Fruit fly (Drosophila melanogaster) whole organism, embryonic: ENCODE data around the gene Naa20A.
A peak's percentile ranks its signal among the peaks of the same experiment; 100 is the strongest.

Source experiments
- ATbp ChIP-seq: fragments of 200-800 bp; sonication (Bioruptor generic); optimal IDR thresholded peaks from 2 replicates; lab custom pipeline; 2017; ENCODE audit warnings: missing biosample characterization, mild to moderate bottlenecking, missing genetic modification characterization, missing genetic modification reagents
- Atf6 ChIP-seq: fragments of 200-800 bp; sonication (Bioruptor generic); IDR thresholded peaks from 2 replicates; pipeline ENCODE4 v1.3.6; 2022; ENCODE audit warnings: missing biosample characterization, missing genetic modification characterization
- CG10267 ChIP-seq: fragments of 200-800 bp; sonication (Bioruptor generic); optimal IDR thresholded peaks from 2 replicates; lab custom pipeline; 2018; ENCODE audit warnings: missing biosample characterization, mild to moderate bottlenecking, missing genetic modification characterization, moderate library complexity
- CG10979 ChIP-seq: fragments of 200-800 bp; sonication (Bioruptor generic); optimal IDR thresholded peaks from 2 replicates; lab custom pipeline; 2018; ENCODE audit warnings: missing biosample characterization, mild to moderate bottlenecking, missing genetic modification characterization, moderate library complexity
- CG11723 ChIP-seq: fragments of 200-800 bp; sonication (Bioruptor generic); optimal IDR thresholded peaks from 2 replicates; lab custom pipeline; 2017; ENCODE audit warnings: missing biosample characterization, mild to moderate bottlenecking, missing genetic modification characterization
- CG12659 ChIP-seq: fragments of 200-800 bp; sonication (Bioruptor generic); optimal IDR thresholded peaks from 3 replicates; lab custom pipeline; 2017; ENCODE audit warnings: mild to moderate bottlenecking, missing biosample characterization, missing genetic modification reagents, missing genetic modification characterization
- CG13287 ChIP-seq: fragments of 200-800 bp; sonication (Bioruptor generic); IDR thresholded peaks from 2 replicates; pipeline ENCODE4 v1.3.6; 2022; ENCODE audit warnings: missing biosample characterization, missing genetic modification characterization; ENCODE audit not compliant: partially characterized antibody
- CG15601 ChIP-seq: fragments of 200-800 bp; sonication (Bioruptor generic); optimal IDR thresholded peaks from 3 replicates; lab custom pipeline; 2019; ENCODE audit warnings: missing biosample characterization, mild to moderate bottlenecking, missing genetic modification characterization, moderate library complexity
- CG17328 ChIP-seq: fragments of 200-800 bp; sonication (Bioruptor generic); IDR thresholded peaks from 2 replicates; pipeline ENCODE4 v1.3.6; 2022; ENCODE audit warnings: missing biosample characterization, missing genetic modification characterization
- CG18262 ChIP-seq: fragments of 200-800 bp; optimal IDR thresholded peaks from 3 replicates; lab custom pipeline; 2019; ENCODE audit warnings: missing biosample characterization, mild to moderate bottlenecking, missing genetic modification characterization, moderate library complexity
- CG2712 ChIP-seq: fragments of 200-800 bp; optimal IDR thresholded peaks from 3 replicates; lab custom pipeline; 2019; ENCODE audit warnings: missing biosample characterization, mild to moderate bottlenecking, missing genetic modification characterization, moderate library complexity
- CG2875 ChIP-seq: fragments of 200-800 bp; sonication (Bioruptor generic); optimal IDR thresholded peaks from 2 replicates; lab custom pipeline; 2017; ENCODE audit warnings: missing biosample characterization, mild to moderate bottlenecking, missing genetic modification characterization, missing genetic modification reagents
- CG33557 ChIP-seq: fragments of 200-800 bp; sonication (Bioruptor generic); optimal IDR thresholded peaks from 2 replicates; lab custom pipeline; 2019; ENCODE audit warnings: missing biosample characterization, mild to moderate bottlenecking, missing genetic modification characterization, moderate library complexity
- CG3407 ChIP-seq: fragments of 200-800 bp; sonication (Bioruptor generic); optimal IDR thresholded peaks from 2 replicates; lab custom pipeline; 2018; ENCODE audit warnings: missing biosample characterization, mild to moderate bottlenecking, missing genetic modification characterization
- CG34376 ChIP-seq: fragments of 200-800 bp; sonication (Bioruptor generic); optimal IDR thresholded peaks from 2 replicates; lab custom pipeline; 2018; ENCODE audit warnings: missing biosample characterization, mild to moderate bottlenecking, missing genetic modification characterization
- CG6254 ChIP-seq: fragments of 200-800 bp; sonication (Bioruptor generic); optimal IDR thresholded peaks from 3 replicates; lab custom pipeline; 2017; ENCODE audit warnings: mild to moderate bottlenecking, missing biosample characterization, missing genetic modification reagents, missing genetic modification characterization
- CG6683 ChIP-seq: fragments of 200-800 bp; sonication (Bioruptor generic); optimal IDR thresholded peaks from 2 replicates; lab custom pipeline; 2017; ENCODE audit warnings: missing biosample characterization, mild to moderate bottlenecking, missing genetic modification characterization, missing genetic modification reagents
- CG6689 ChIP-seq: fragments of 200-800 bp; sonication (Bioruptor generic); IDR thresholded peaks from 2 replicates; pipeline ENCODE4 v1.3.6; 2022; ENCODE audit warnings: missing biosample characterization, missing genetic modification characterization
- CG7271 ChIP-seq: fragments of 200-800 bp; sonication (Bioruptor generic); optimal IDR thresholded peaks from 2 replicates; lab custom pipeline; 2018; ENCODE audit warnings: missing biosample characterization, mild to moderate bottlenecking, missing genetic modification characterization, moderate library complexity
- CG8388 ChIP-seq: fragments of 200-800 bp; sonication (Bioruptor generic); optimal IDR thresholded peaks from 2 replicates; lab custom pipeline; 2019; ENCODE audit warnings: missing biosample characterization, mild to moderate bottlenecking, missing genetic modification characterization, moderate library complexity
- CG9727 ChIP-seq: fragments of 200-800 bp; sonication (Bioruptor generic); optimal IDR thresholded peaks from 3 replicates; lab custom pipeline; 2017; ENCODE audit warnings: missing biosample characterization, mild to moderate bottlenecking, missing genetic modification characterization
- CTCF ChIP-seq: fragments of 200-800 bp; sonication (Bioruptor generic); optimal IDR thresholded peaks from 2 replicates; lab custom pipeline; 2017; ENCODE audit warnings: missing biosample characterization, mild to moderate bottlenecking, missing genetic modification characterization, moderate library complexity
- Camta ChIP-seq: fragments of 200-800 bp; sonication (Bioruptor generic); optimal IDR thresholded peaks from 2 replicates; lab custom pipeline; 2016; ENCODE audit warnings: missing biosample characterization, missing genetic modification characterization
- CrebB ChIP-seq: fragments of 200-800 bp; sonication (Bioruptor generic); optimal IDR thresholded peaks from 3 replicates; lab custom pipeline; 2018; ENCODE audit warnings: missing biosample characterization, mild to moderate bottlenecking, missing genetic modification characterization
- Dref ChIP-seq: fragments of 200-800 bp; sonication (Bioruptor generic); IDR thresholded peaks from 2 replicates; pipeline ENCODE4 v1.3.6; 2022; ENCODE audit warnings: missing biosample characterization, missing genetic modification characterization
- Eip74EF ChIP-seq, 2 experiments: fragments of 200-800 bp in 1 of 2; fragments of >200 bp in 1 of 2; sonication (Bioruptor generic) in 1 of 2; optimal IDR thresholded peaks; 2 replicates each; lab custom pipeline; 2017 to 2019; ENCODE audit warnings: missing biosample characterization in 2 of 2, missing genetic modification characterization in 2 of 2, mild to moderate bottlenecking in 1 of 2, moderate library complexity in 1 of 2
- Fer1 ChIP-seq: fragments of 200-800 bp; sonication (Bioruptor generic); optimal IDR thresholded peaks from 2 replicates; lab custom pipeline; 2017; ENCODE audit warnings: missing biosample characterization, mild to moderate bottlenecking, missing genetic modification characterization
- HLH3B ChIP-seq: fragments of 200-800 bp; sonication (Bioruptor generic); IDR thresholded peaks from 2 replicates; pipeline ENCODE4 v1.3.6; 2022; ENCODE audit warnings: missing biosample characterization, missing genetic modification characterization
- HLHmδ ChIP-seq: fragments of 200-800 bp; sonication (Bioruptor generic); optimal IDR thresholded peaks from 2 replicates; lab custom pipeline; 2018; ENCODE audit warnings: missing biosample characterization, mild to moderate bottlenecking, missing genetic modification characterization, moderate library complexity
- Hand ChIP-seq: fragments of 200-800 bp; sonication (Bioruptor generic); optimal IDR thresholded peaks from 2 replicates; lab custom pipeline; 2017; ENCODE audit warnings: mild to moderate bottlenecking, missing biosample characterization, missing genetic modification reagents, missing genetic modification characterization
- MESR4 ChIP-seq: fragments of 200-800 bp; sonication (Bioruptor generic); optimal IDR thresholded peaks from 2 replicates; lab custom pipeline; 2018; ENCODE audit warnings: missing biosample characterization, mild to moderate bottlenecking, missing genetic modification characterization, moderate library complexity
- Oli ChIP-seq: fragments of 200-800 bp; sonication (Bioruptor generic); optimal IDR thresholded peaks from 2 replicates; lab custom pipeline; 2018; ENCODE audit warnings: missing biosample characterization, mild to moderate bottlenecking, missing genetic modification characterization, moderate library complexity
- Sin3A ChIP-seq: fragments of >200 bp; optimal IDR thresholded peaks from 2 replicates; lab custom pipeline; 2018
- bcd ChIP-seq: fragments of 200-800 bp; sonication (Bioruptor generic); optimal IDR thresholded peaks from 2 replicates; lab custom pipeline; 2017; ENCODE audit warnings: missing biosample characterization, mild to moderate bottlenecking, missing genetic modification characterization
- croc ChIP-seq: fragments of 200-800 bp; sonication (Bioruptor generic); conservative IDR thresholded peaks from 3 replicates; pipeline ENCODE4 v1.3.6; 2022; ENCODE audit warnings: missing biosample characterization, missing genetic modification characterization
- dmrt11E ChIP-seq: fragments of 200-800 bp; sonication (Bioruptor generic); optimal IDR thresholded peaks from 3 replicates; lab custom pipeline; 2018; ENCODE audit warnings: missing biosample characterization, mild to moderate bottlenecking, missing genetic modification characterization, moderate library complexity
- esg ChIP-seq: fragments of 200-800 bp; sonication (Bioruptor generic); conservative IDR thresholded peaks from 2 replicates; pipeline ENCODE4 v1.3.6; 2022; ENCODE audit warnings: missing biosample characterization, missing genetic modification characterization
- gcm ChIP-seq: fragments of 200-800 bp; sonication (Bioruptor generic); optimal IDR thresholded peaks from 2 replicates; lab custom pipeline; 2019; ENCODE audit warnings: missing biosample characterization, mild to moderate bottlenecking, missing genetic modification characterization, moderate library complexity
- gcm2 ChIP-seq: fragments of 200-800 bp; sonication (Bioruptor generic); optimal IDR thresholded peaks from 2 replicates; lab custom pipeline; 2016; ENCODE audit warnings: missing biosample characterization, missing genetic modification characterization
- gsb ChIP-seq: fragments of 200-800 bp; sonication (Bioruptor generic); IDR thresholded peaks from 2 replicates; pipeline ENCODE4 v1.3.6; 2022; ENCODE audit warnings: missing biosample characterization, missing genetic modification characterization
- her ChIP-seq: fragments of 200-800 bp; sonication (Bioruptor generic); optimal IDR thresholded peaks from 2 replicates; lab custom pipeline; 2016; ENCODE audit warnings: missing biosample characterization, missing genetic modification characterization
- kah ChIP-seq: fragments of 200-800 bp; sonication (Bioruptor generic); optimal IDR thresholded peaks from 2 replicates; lab custom pipeline; 2018; ENCODE audit warnings: missing biosample characterization, mild to moderate bottlenecking, missing genetic modification characterization
- pan ChIP-seq, 4 experiments: fragments of >200 bp in 3 of 4; fragments of 200-800 bp in 1 of 4; sonication (Bioruptor generic) in 1 of 4; optimal IDR thresholded peaks in 3 of 4; IDR thresholded peaks in 1 of 4; 2 replicates each; pipeline versions ENCODE4 v1.3.6 to Lab custom; 2017 to 2022; ENCODE audit warnings: missing biosample characterization in 2 of 4, missing genetic modification characterization in 2 of 4, mixed read lengths in 1 of 4
- ranshi ChIP-seq: fragments of 200-800 bp; sonication (Bioruptor generic); IDR thresholded peaks from 2 replicates; pipeline ENCODE4 v1.3.6; 2022; ENCODE audit warnings: missing biosample characterization, missing genetic modification characterization
- scrt ChIP-seq: fragments of 200-800 bp; sonication (Bioruptor generic); optimal IDR thresholded peaks from 2 replicates; lab custom pipeline; 2018; ENCODE audit warnings: missing biosample characterization, mild to moderate bottlenecking, missing genetic modification characterization, moderate library complexity
- sens ChIP-seq: fragments of 200-800 bp; sonication (Bioruptor generic); peaks from one replicate; lab custom pipeline; 2016; ENCODE audit warnings: missing biosample characterization, missing genetic modification characterization
- sisA ChIP-seq: fragments of 200-800 bp; sonication (Bioruptor generic); IDR thresholded peaks from 2 replicates; pipeline ENCODE4 v1.3.6; 2022; ENCODE audit warnings: missing biosample characterization, missing genetic modification characterization
- sr ChIP-seq: fragments of 200-800 bp; sonication (Bioruptor generic); IDR thresholded peaks from 3 replicates; pipeline ENCODE4 v1.3.6; 2022; ENCODE audit warnings: missing biosample characterization, missing genetic modification characterization
- stc ChIP-seq: fragments of 200-800 bp; sonication (Bioruptor generic); IDR thresholded peaks from 2 replicates; pipeline ENCODE4 v1.3.6; 2022; ENCODE audit warnings: missing biosample characterization, missing genetic modification characterization
- unc-4 ChIP-seq: fragments of 200-800 bp; sonication (Bioruptor generic); IDR thresholded peaks from 2 replicates; pipeline ENCODE4 v1.3.6; 2022; ENCODE audit warnings: missing biosample characterization, missing genetic modification characterization; ENCODE audit not compliant: partially characterized antibody

The Naa20A gene

dm6 chrX:19613473-19613872 is 9.4 kb downstream of the Naa20A start (continued):
- TF ChIP-seq stc (peak; percentile 42; the same call in 1 of the 2 replicates), her (GFP tag; lab: Kevin White, UChicago) (peak; percentile 17), kah (GFP tag; lab: Kevin White, UChicago) (peak; percentile 41), bcd (GFP tag; lab: Kevin White, UChicago) (peak; percentile 39), CG6254 (peak; percentile 13), sens (GFP tag; lab: Kevin White, UChicago) (peak; percentile 92), CG3407 (peak; percentile 49), Fer1 (GFP tag; lab: Kevin White, UChicago) (peak; percentile 84), CG7271 (tag; lab: Kevin White, UChicago) (peak; percentile 76), CG8388 (peak; percentile 34), CTCF (peak; percentile 14), Dref (peak; percentile 74), gcm2 (peak; percentile 16), CrebB (tag; lab: Kevin White, UChicago) (peak; percentile 81), Camta (GFP tag; lab: Kevin White, UChicago) (no peak), HLHmδ (peak; percentile 86), Eip74EF (GFP tag; optimal IDR thresholded peaks at IDR 0.05; lab: Kevin White, UChicago) (peak in 1 of 2 experiments; percentile 32), sisA (GFP tag; lab: Robert Waterston, UW) (no peak), scrt (GFP tag; lab: Kevin White, UChicago) (peak; percentile 70), CG2712 (tag; lab: Kevin White, UChicago) (peak; percentile 51), HLH3B (GFP tag; lab: Robert Waterston, UW) (peak; percentile 40; the same call in 1 of the 2 replicates), CG9727 (GFP tag; lab: Kevin White, UChicago) (peak; percentile 65), CG6683 (GFP tag; lab: Kevin White, UChicago) (peak; percentile 60), CG33557 (GFP tag; lab: Kevin White, UChicago) (peak; percentile 58), croc (GFP tag; lab: Robert Waterston, UW) (no peak), Sin3A (lab: Kevin White, UChicago) (no peak), CG11723 (GFP tag; lab: Kevin White, UChicago) (peak; percentile 47), esg (GFP tag; lab: Robert Waterston, UW) (no peak), CG18262 (tag; lab: Kevin White, UChicago) (peak; percentile 34), CG2875 (GFP tag; lab: Kevin White, UChicago) (peak; percentile 55), Atf6 (peak; percentile 38; the same call in 1 of the 2 replicates), CG6689 (no peak), CG15601 (tag; lab: Kevin White, UChicago) (peak; percentile 40), gsb (0 out of 2 replicates have a peak, but pooled peaks have one; percentile 9), CG17328 (GFP tag; lab: Robert Waterston, UW) (peak; percentile 58), dmrt11E (tag; lab: Kevin White, UChicago) (peak; percentile 11), CG12659 (peak; percentile 70), ATbp (GFP tag; lab: Kevin White, UChicago) (peak; percentile 60), gcm (peak; percentile 69), MESR4 (GFP tag; lab: Kevin White, UChicago) (peak; percentile 44), CG10267 (tag; lab: Kevin White, UChicago) (peak; percentile 54), CG34376 (GFP tag; lab: Kevin White, UChicago) (peak; percentile 90), Hand (peak; percentile 35), ranshi (GFP tag; lab: Robert Waterston, UW) (no peak; the same call in 1 of the 2 replicates), CG13287 (GFP tag; lab: Robert Waterston, UW) (peak; percentile 75), CG10979 (tag; lab: Kevin White, UChicago) (peak; percentile 45), sr (no peak), pan (optimal IDR thresholded peaks at IDR 0.05; lab: Kevin White, UChicago) (no peak), pan (GFP tag; optimal IDR thresholded peaks at IDR 0.05 in 1 of 2, IDR thresholded peaks at IDR 0.05 in 1 of 2) (peak in 1 of 2 experiments; percentile 29), unc-4 (GFP tag; lab: Robert Waterston, UW) (peak; percentile 56), Oli (tag; lab: Kevin White, UChicago) (no peak)
